Worm (Caenorhabditis elegans) whole organism, L2 larva: ENCODE results near the gene H13N06.7.
A peak's percentile ranks its signal among the peaks of the same experiment; 100 is the strongest.

Experiments used
- C34F6.9 ChIP-seq: fragments of 150-350 bp; optimal IDR thresholded peaks from 2 replicates; lab custom pipeline; 2014; ENCODE audit warnings: missing biosample characterization, missing genetic modification characterization
- F13H6.1 ChIP-seq: sonication (generic microtip); optimal IDR thresholded peaks from 2 replicates; lab custom pipeline; 2016; ENCODE audit warnings: missing genetic modification characterization, missing compliant biosample characterization
- Y55F3AM.14 ChIP-seq: fragments of 200-800 bp; sonication (Bioruptor generic); optimal IDR thresholded peaks from 2 replicates; lab custom pipeline; 2018; ENCODE audit warnings: mild to moderate bottlenecking, missing genetic modification characterization, missing compliant biosample characterization
- ZK546.5 ChIP-seq: sonication (generic microtip); optimal IDR thresholded peaks from 2 replicates; lab custom pipeline; 2017; ENCODE audit warnings: missing biosample characterization, missing genetic modification characterization
- aly-2 ChIP-seq: fragments of 150-350 bp; optimal IDR thresholded peaks from 2 replicates; lab custom pipeline; 2014; ENCODE audit warnings: missing biosample characterization, missing genetic modification characterization
- ama-1 ChIP-seq: fragments of 150-350 bp; optimal IDR thresholded peaks from 2 replicates; lab custom pipeline; 2018; ENCODE audit warnings: inconsistent platforms
- blmp-1 ChIP-seq: sonication (generic microtip); optimal IDR thresholded peaks from 2 replicates; lab custom pipeline; 2017; ENCODE audit warnings: missing genetic modification characterization, mild to moderate bottlenecking, missing compliant biosample characterization, antibody characterized with exemption, moderate library complexity; ENCODE audit not compliant: insufficient read depth
- ceh-16 ChIP-seq: fragments of 150-350 bp; optimal IDR thresholded peaks from 2 replicates; lab custom pipeline; 2014; ENCODE audit warnings: missing biosample characterization, missing genetic modification characterization
- crh-2 ChIP-seq: sonication (generic microtip); optimal IDR thresholded peaks from 2 replicates; lab custom pipeline; 2017; ENCODE audit warnings: missing biosample characterization, missing genetic modification characterization
- dmd-4 ChIP-seq: sonication (generic microtip); optimal IDR thresholded peaks from 2 replicates; lab custom pipeline; 2017; ENCODE audit warnings: missing biosample characterization, missing genetic modification characterization
- egl-27 ChIP-seq: sonication (generic microtip); optimal IDR thresholded peaks from 3 replicates; lab custom pipeline; 2017; ENCODE audit warnings: missing biosample characterization, missing genetic modification reagents, missing genetic modification characterization
- elt-1 ChIP-seq: fragments of 150-350 bp; optimal IDR thresholded peaks from 2 replicates; lab custom pipeline; 2014; ENCODE audit warnings: missing biosample characterization, missing genetic modification characterization
- elt-3 ChIP-seq: sonication (generic microtip); optimal IDR thresholded peaks from 2 replicates; lab custom pipeline; 2017; ENCODE audit warnings: missing biosample characterization, missing genetic modification characterization
- fos-1 ChIP-seq: fragments of 150-350 bp; optimal IDR thresholded peaks from 2 replicates; lab custom pipeline; 2014; ENCODE audit warnings: missing biosample characterization, missing genetic modification characterization
- gmeb-1 ChIP-seq: fragments of 150-350 bp; optimal IDR thresholded peaks from 2 replicates; lab custom pipeline; 2014; ENCODE audit warnings: missing biosample characterization, missing genetic modification characterization
- lin-11 ChIP-seq: fragments of 150-350 bp; sonication (generic microtip); optimal IDR thresholded peaks from 2 replicates; lab custom pipeline; 2014; ENCODE audit warnings: missing biosample characterization, missing genetic modification characterization, inconsistent platforms, mixed read lengths
- lin-13 ChIP-seq: fragments of 150-350 bp; optimal IDR thresholded peaks from 2 replicates; lab custom pipeline; 2014; ENCODE audit warnings: missing biosample characterization, missing genetic modification reagents, missing genetic modification characterization
- lin-39 ChIP-seq: fragments of 150-350 bp; optimal IDR thresholded peaks from 2 replicates; lab custom pipeline; 2014; ENCODE audit warnings: missing biosample characterization, missing genetic modification reagents, missing genetic modification characterization
- lsy-2 ChIP-seq, 2 experiments: fragments of 150-350 bp in 1 of 2; sonication (generic microtip) in 1 of 2; optimal IDR thresholded peaks; 2 replicates each; lab custom pipeline; 2014 to 2017; ENCODE audit warnings: missing biosample characterization in 2 of 2, missing genetic modification characterization in 2 of 2
- mab-5 ChIP-seq: fragments of 150-350 bp; optimal IDR thresholded peaks from 2 replicates; lab custom pipeline; 2014; ENCODE audit warnings: missing biosample characterization, missing genetic modification characterization
- mdl-1 ChIP-seq, 2 experiments: fragments of 150-350 bp in 1 of 2; sonication (generic microtip) in 1 of 2; optimal IDR thresholded peaks; 2 replicates each; lab custom pipeline; 2017; ENCODE audit warnings: missing biosample characterization in 2 of 2, missing genetic modification characterization in 2 of 2
- nhr-10 ChIP-seq: sonication (generic microtip); optimal IDR thresholded peaks from 2 replicates; lab custom pipeline; 2017; ENCODE audit warnings: missing biosample characterization, missing genetic modification characterization
- nhr-12 ChIP-seq: fragments of 150-350 bp; optimal IDR thresholded peaks from 2 replicates; lab custom pipeline; 2014; ENCODE audit warnings: missing biosample characterization, missing genetic modification characterization
- nhr-129 ChIP-seq: fragments of 150-350 bp; optimal IDR thresholded peaks from 2 replicates; lab custom pipeline; 2014; ENCODE audit warnings: missing biosample characterization, missing genetic modification characterization
- nhr-21 ChIP-seq: fragments of 150-350 bp; optimal IDR thresholded peaks from 2 replicates; lab custom pipeline; 2014; ENCODE audit warnings: missing biosample characterization, missing genetic modification characterization
- nhr-23 ChIP-seq: fragments of 150-350 bp; optimal IDR thresholded peaks from 2 replicates; lab custom pipeline; 2014; ENCODE audit warnings: missing biosample characterization, missing genetic modification reagents, missing genetic modification characterization
- nhr-237 ChIP-seq: fragments of 150-350 bp; optimal IDR thresholded peaks from 2 replicates; lab custom pipeline; 2014; ENCODE audit warnings: missing biosample characterization, missing genetic modification characterization
- nhr-25 ChIP-seq: fragments of 150-350 bp; sonication (generic microtip); optimal IDR thresholded peaks from 3 replicates; lab custom pipeline; 2014; ENCODE audit warnings: missing biosample characterization, missing genetic modification characterization
- nhr-77 ChIP-seq: fragments of 150-350 bp; optimal IDR thresholded peaks from 2 replicates; lab custom pipeline; 2014; ENCODE audit warnings: missing biosample characterization, missing genetic modification characterization
- sem-4 ChIP-seq: fragments of 150-350 bp; optimal IDR thresholded peaks from 2 replicates; lab custom pipeline; 2014; ENCODE audit warnings: missing biosample characterization, missing genetic modification reagents, missing genetic modification characterization
- sma-3 ChIP-seq: sonication (generic microtip); optimal IDR thresholded peaks from 2 replicates; lab custom pipeline; 2016; ENCODE audit warnings: missing genetic modification reagents, missing genetic modification characterization, missing compliant biosample characterization
- sma-9 ChIP-seq, 2 experiments: fragments of 150-350 bp in 1 of 2; sonication (generic microtip) in 1 of 2; optimal IDR thresholded peaks; 2 replicates each; lab custom pipeline; 2014 to 2016; ENCODE audit warnings: missing genetic modification characterization in 2 of 2, mild to moderate bottlenecking in 1 of 2, missing biosample characterization in 1 of 2, missing compliant biosample characterization in 1 of 2, missing genetic modification reagents in 1 of 2, moderate library complexity in 1 of 2
- snpc-4 ChIP-seq: fragments of 150-350 bp; optimal IDR thresholded peaks from 2 replicates; lab custom pipeline; 2014; ENCODE audit warnings: missing biosample characterization, missing genetic modification characterization
- unc-39 ChIP-seq: fragments of 150-350 bp; optimal IDR thresholded peaks from 2 replicates; lab custom pipeline; 2014; ENCODE audit warnings: missing biosample characterization, missing genetic modification characterization
- unc-55 ChIP-seq: fragments of 150-350 bp; sonication (generic microtip); optimal IDR thresholded peaks from 3 replicates; lab custom pipeline; 2014; ENCODE audit warnings: missing biosample characterization, missing genetic modification reagents, missing genetic modification characterization
- unc-62 ChIP-seq: fragments of 150-350 bp; optimal IDR thresholded peaks from 2 replicates; lab custom pipeline; 2014; ENCODE audit warnings: missing biosample characterization, missing genetic modification reagents, missing genetic modification characterization
- zag-1 ChIP-seq: fragments of 150-350 bp; optimal IDR thresholded peaks from 2 replicates; lab custom pipeline; 2014; ENCODE audit warnings: missing biosample characterization, missing genetic modification characterization
- ztf-11 ChIP-seq: sonication (generic microtip); optimal IDR thresholded peaks from 2 replicates; lab custom pipeline; 2017; ENCODE audit warnings: missing biosample characterization, missing genetic modification characterization
- ztf-4 ChIP-seq: fragments of 150-350 bp; optimal IDR thresholded peaks from 2 replicates; lab custom pipeline; 2014; ENCODE audit warnings: missing biosample characterization, missing genetic modification characterization

H13N06.7 gene

DNA sequence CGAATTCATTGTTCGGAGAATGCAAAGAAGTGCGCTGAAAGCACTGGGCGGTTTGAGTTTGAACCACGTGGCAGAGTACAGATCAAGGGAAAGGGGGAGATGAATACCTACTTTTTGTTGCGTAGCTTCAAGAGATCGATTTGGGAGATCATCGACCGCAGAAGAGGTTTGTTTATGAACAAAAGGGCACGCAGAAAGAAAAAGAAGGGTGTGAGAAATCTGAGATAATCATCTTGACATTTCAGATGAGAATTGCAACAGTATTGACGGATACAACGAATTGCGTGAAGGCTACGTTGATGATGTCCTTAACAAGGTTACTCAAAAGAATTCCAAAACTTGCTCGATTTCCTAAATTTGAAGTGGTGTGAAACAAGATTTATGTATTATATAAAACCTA lies 17.7 kb upstream of the H13N06.7 start:
- TF ChIP-seq nhr-21 (tag; lab: Kevin White, UChicago) (no peak), fos-1 (tag; lab: Kevin White, UChicago) (no peak), sma-9 (GFP tag; optimal IDR thresholded peaks at IDR 0.05; lab: Kevin White, UChicago) (no peak), sma-9 (tag; optimal IDR thresholded peaks at IDR 0.05; lab: Kevin White, UChicago) (no peak), blmp-1 (tag; lab: Kevin White, UChicago) (no peak), unc-39 (no peak), zag-1 (tag; lab: Kevin White, UChicago) (no peak), egl-27 (tag; lab: Kevin White, UChicago) (peak; percentile 14), gmeb-1 (tag; lab: Kevin White, UChicago) (no peak), sma-3 (GFP tag; lab: Kevin White, UChicago) (peak; percentile 87), ama-1 (lab: Kevin White, UChicago) (no peak), nhr-77 (tag; lab: Kevin White, UChicago) (no peak)

DNA sequence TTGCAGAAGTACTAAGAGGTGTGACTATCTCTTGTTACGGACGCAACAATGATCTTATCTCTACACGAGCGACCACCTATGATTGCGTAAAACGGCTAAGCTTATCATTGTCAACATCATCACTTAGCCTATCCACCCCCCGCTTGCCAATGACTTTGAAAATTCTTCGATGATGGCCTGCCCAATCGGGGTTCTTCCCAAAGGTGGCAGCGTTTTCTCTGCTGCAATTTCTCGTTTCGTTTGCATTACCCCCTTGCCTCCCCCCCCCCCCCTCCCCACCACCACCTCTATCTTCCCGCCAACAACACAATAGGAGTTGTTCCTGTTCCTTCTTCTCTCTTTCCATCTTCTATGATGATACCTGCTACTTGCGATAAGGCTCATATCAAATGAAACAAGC lies 15.8 kb upstream of the H13N06.7 start:
- no peak for TF ChIP-seq nhr-25 (tag; lab: Kevin White, UChicago)
- peak; percentile 6 for TF ChIP-seq ceh-16 (tag; lab: Kevin White, UChicago)
- TF ChIP-seq, all 48 proteins: peak for 1

DNA sequence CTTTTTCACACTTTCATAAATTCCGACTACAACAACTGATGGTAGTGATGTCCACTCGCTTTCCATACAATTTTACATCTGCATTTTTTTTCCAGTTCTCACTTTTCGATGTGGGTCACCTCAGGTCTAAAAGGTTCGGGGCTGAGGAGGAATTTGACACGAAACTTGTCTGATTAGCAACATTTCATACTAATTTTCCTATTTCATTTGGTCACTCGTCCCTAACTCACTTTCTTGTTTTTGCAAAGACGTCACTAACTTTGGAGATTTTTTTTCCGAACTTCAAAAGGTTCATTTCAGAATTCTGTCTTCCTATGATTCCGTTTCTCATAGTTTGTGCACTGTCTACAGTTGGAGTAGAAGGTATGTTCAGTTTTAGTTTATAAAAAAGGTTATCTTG lies 15.1 kb upstream of the H13N06.7 start, which contains the start of gene H13N06.2:
H13N06.2 (plus strand) TSS at position 301 of the 400 bp plus-strand sequence.
- TF ChIP-seq lin-39 (tag; lab: Kevin White, UChicago) (no peak), elt-3 (tag; lab: Kevin White, UChicago) (no peak), sma-3 (GFP tag; lab: Kevin White, UChicago) (no peak), nhr-12 (tag; lab: Kevin White, UChicago) (no peak), sma-9 (GFP tag; optimal IDR thresholded peaks at IDR 0.05; lab: Kevin White, UChicago) (no peak), sma-9 (tag; optimal IDR thresholded peaks at IDR 0.05; lab: Kevin White, UChicago) (no peak), crh-2 (tag; lab: Kevin White, UChicago) (no peak), unc-39 (no peak), fos-1 (tag; lab: Kevin White, UChicago) (no peak), unc-55 (no peak), unc-62 (GFP tag; lab: Kevin White, UChicago) (no peak), dmd-4 (tag; lab: Kevin White, UChicago) (no peak)

DNA sequence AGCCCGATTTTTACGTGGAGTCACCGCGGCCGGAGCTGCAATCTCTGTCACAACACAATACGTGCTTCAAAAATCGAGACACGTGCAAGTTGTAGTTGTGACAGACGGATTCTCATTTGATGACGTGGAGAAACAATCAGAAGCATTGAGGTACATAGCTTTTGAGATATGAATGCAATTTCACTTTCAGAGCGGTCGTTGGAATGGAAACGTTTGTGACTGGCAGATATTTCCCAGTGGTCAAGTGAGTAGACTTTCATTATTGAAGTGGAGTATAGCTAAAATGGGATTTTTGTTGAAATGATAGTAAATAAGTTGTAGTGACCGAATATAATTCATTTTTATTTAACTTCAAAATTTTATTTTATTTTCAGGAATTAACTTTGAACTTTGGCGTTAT lies 11.8 kb upstream of the H13N06.7 start:
- TF ChIP-seq lin-39 (tag; lab: Kevin White, UChicago) (no peak), lin-13 (GFP tag; lab: Kevin White, UChicago) (no peak), lsy-2 (tag; optimal IDR thresholded peaks at IDR 0.05; lab: Kevin White, UChicago) (no peak), nhr-77 (tag; lab: Kevin White, UChicago) (no peak)

DNA sequence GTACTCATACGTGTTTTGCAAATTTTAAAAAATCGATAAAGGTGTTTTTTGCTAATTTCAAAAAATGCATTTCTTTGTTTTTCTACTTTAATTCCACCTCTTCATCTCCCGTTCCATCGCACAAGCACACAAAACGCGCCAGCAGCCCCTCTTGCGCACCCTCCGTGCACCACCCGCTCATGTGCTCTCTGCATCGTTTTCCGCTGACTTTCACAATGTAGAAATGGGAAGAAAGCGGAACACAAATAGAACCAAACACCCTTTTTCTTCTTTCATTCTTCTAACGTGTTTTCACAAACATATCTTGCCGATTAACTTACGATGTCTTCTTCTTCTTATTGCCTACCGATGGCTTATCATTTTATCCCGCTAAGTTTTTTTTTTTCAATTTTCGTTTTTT lies 10.2 kb upstream of the H13N06.7 start:
- TF ChIP-seq nhr-12 (tag; lab: Kevin White, UChicago) (no peak), crh-2 (tag; lab: Kevin White, UChicago) (peak; percentile 81), ama-1 (lab: Kevin White, UChicago) (peak; percentile 42), nhr-23 (tag; lab: Kevin White, UChicago) (no peak), nhr-129 (tag; lab: Kevin White, UChicago) (peak; percentile 66), aly-2 (tag; lab: Kevin White, UChicago) (no peak), sma-9 (GFP tag; optimal IDR thresholded peaks at IDR 0.05; lab: Kevin White, UChicago) (peak; percentile 84), sma-9 (tag; optimal IDR thresholded peaks at IDR 0.05; lab: Kevin White, UChicago) (no peak), lin-39 (tag; lab: Kevin White, UChicago) (no peak), nhr-10 (no peak), mab-5 (tag; lab: Kevin White, UChicago) (peak; percentile 65), lsy-2 (tag; optimal IDR thresholded peaks at IDR 0.05; lab: Kevin White, UChicago) (peak; percentile 54 to 85), Y55F3AM.14 (GFP tag; lab: Kevin White, UChicago) (no peak), lin-13 (GFP tag; lab: Kevin White, UChicago) (peak; percentile 80), snpc-4 (peak; percentile 76), nhr-237 (tag; lab: Kevin White, UChicago) (no peak), sma-3 (GFP tag; lab: Kevin White, UChicago) (peak; percentile 64), ZK546.5 (tag; lab: Kevin White, UChicago) (no peak), zag-1 (tag; lab: Kevin White, UChicago) (peak; percentile 34), egl-27 (tag; lab: Kevin White, UChicago) (peak; percentile 85), elt-1 (no peak), fos-1 (tag; lab: Kevin White, UChicago) (peak; percentile 61), C34F6.9 (tag; lab: Kevin White, UChicago) (peak; percentile 71), gmeb-1 (tag; lab: Kevin White, UChicago) (peak; percentile 65), ztf-4 (peak; percentile 58), nhr-21 (tag; lab: Kevin White, UChicago) (peak; percentile 39), mdl-1 (tag; optimal IDR thresholded peaks at IDR 0.05; lab: Kevin White, UChicago) (peak in 1 of 2 experiments; percentile 66), F13H6.1 (tag; lab: Kevin White, UChicago) (peak; percentile 80), nhr-25 (tag; lab: Kevin White, UChicago) (peak; percentile 11), lin-11 (tag; lab: Kevin White, UChicago) (peak; percentile 7), sem-4 (tag; lab: Kevin White, UChicago) (peak; percentile 79), ztf-11 (no peak), unc-55 (peak; percentile 79)
